Fruit fly (Drosophila melanogaster): ENCODE results near the gene repo.

repo gene

DNA sequence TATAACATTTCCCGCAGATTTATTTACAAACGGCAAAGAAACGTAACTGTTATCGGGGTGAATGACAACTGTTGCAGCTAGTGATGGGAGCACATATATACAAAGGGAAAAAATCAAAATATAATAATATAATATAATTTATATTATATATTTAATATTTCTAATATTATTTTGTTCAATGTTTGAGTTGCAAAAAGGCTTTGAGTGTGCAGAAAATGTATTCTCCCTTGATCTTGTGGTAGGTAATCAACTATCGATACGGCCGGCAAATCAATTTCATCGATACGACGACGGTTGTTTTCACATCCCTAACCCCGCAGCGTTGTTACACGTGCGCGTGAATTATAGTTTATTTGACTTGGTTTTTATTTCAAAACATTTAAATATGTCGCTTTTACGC is 12.6 kb upstream of the repo start, which contains the start of the genes mTerf5 and Non3 (continued):
- TF ChIP-seq dpn (GFP tag; optimal IDR thresholded peaks at IDR 0.05) (peak; percentile 2 to 73), yki (optimal IDR thresholded peaks at IDR 0.05) (no peak), MESR4 (GFP tag; optimal IDR thresholded peaks at IDR 0.05) (peak; percentile 36), sug (tag; optimal IDR thresholded peaks at IDR 0.05) (peak; percentile 62), CG15514 (GFP tag; optimal IDR thresholded peaks at IDR 0.05) (peak; percentile 62), CG8478 (optimal IDR thresholded peaks at IDR 0.05) (no peak), Opbp (GFP tag; IDR thresholded peaks at IDR 0.05; ENCODE audit: partially characterized antibody) (peak; percentile 82), CG12236 (GFP tag; optimal IDR thresholded peaks at IDR 0.05) (no peak), CG4328 (GFP tag; optimal IDR thresholded peaks at IDR 0.05) (peak; percentile 41), CG10431 (GFP tag; optimal IDR thresholded peaks at IDR 0.05) (no peak), CG2199 (GFP tag; IDR thresholded peaks at IDR 0.05) (no peak), ac (GFP tag; optimal IDR thresholded peaks at IDR 0.05) (no peak), D19B (GFP tag; optimal IDR thresholded peaks at IDR 0.05) (no peak), cato (GFP tag; optimal IDR thresholded peaks at IDR 0.05; ENCODE audit: borderline replicate concordance) (no peak), Hsf (GFP tag; optimal IDR thresholded peaks at IDR 0.05) (peak; percentile 17), CG4707 (GFP tag; optimal IDR thresholded peaks at IDR 0.05) (no peak), wdn (GFP tag; IDR thresholded peaks at IDR 0.05) (no peak), CG6813 (GFP tag; optimal IDR thresholded peaks at IDR 0.05) (no peak), CG9932 (GFP tag; IDR thresholded peaks at IDR 0.05) (peak; percentile 73), sisA (GFP tag; IDR thresholded peaks at IDR 0.05) (peak; percentile 29; the same call in 1 of the 2 replicates), Fer1 (GFP tag; optimal IDR thresholded peaks at IDR 0.05) (peak; percentile 64), BtbVII (GFP tag; optimal IDR thresholded peaks at IDR 0.05) (no peak), CG12769 (tag; optimal IDR thresholded peaks at IDR 0.05) (no peak), CG10543 (GFP tag; optimal IDR thresholded peaks at IDR 0.05) (peak; percentile 33), psq (GFP tag; optimal IDR thresholded peaks at IDR 0.05) (peak; percentile 41), CHES-1-like (GFP tag; optimal IDR thresholded peaks at IDR 0.05) (no peak), CG12744 (GFP tag; optimal IDR thresholded peaks at IDR 0.05) (no peak), zf30C (GFP tag; optimal IDR thresholded peaks at IDR 0.05) (peak; percentile 7), CG30020 (tag; optimal IDR thresholded peaks at IDR 0.05) (peak; percentile 57), CG18764 (GFP tag; optimal IDR thresholded peaks at IDR 0.05) (peak; percentile 47), pita (GFP tag; optimal IDR thresholded peaks at IDR 0.05) (no peak), Rfx (GFP tag; IDR thresholded peaks at IDR 0.05) (peak; percentile 59), stwl (tag; optimal IDR thresholded peaks at IDR 0.05) (peak; percentile 67), E2f2 (GFP tag; IDR thresholded peaks at IDR 0.05) (peak; percentile 56; the same call in 1 of the 2 replicates), Blimp-1 (GFP tag; optimal IDR thresholded peaks at IDR 0.05) (peak; percentile 54), twi (tag; optimal IDR thresholded peaks at IDR 0.05) (peak; percentile 40), CG17359 (tag; optimal IDR thresholded peaks at IDR 0.05) (peak; percentile 38), Ets65A (GFP tag) (peak; percentile 83), CG14441 (GFP tag; IDR thresholded peaks at IDR 0.05) (peak; percentile 50; the same call in 1 of the 2 replicates), CG12219 (GFP tag; optimal IDR thresholded peaks at IDR 0.05) (no peak), Adf1 (GFP tag; IDR thresholded peaks at IDR 0.05) (peak; percentile 17; the same call in 1 of the 2 replicates), mam (GFP tag; optimal IDR thresholded peaks at IDR 0.05) (peak; percentile 45), CG30431 (GFP tag; optimal IDR thresholded peaks at IDR 0.05) (peak; percentile 12), CG14667 (GFP tag; IDR thresholded peaks at IDR 0.05) (no peak), CG17328 (GFP tag; IDR thresholded peaks at IDR 0.05) (peak; percentile 51), CG17829 (tag; optimal IDR thresholded peaks at IDR 0.05) (peak; percentile 76), CG14710 (tag; optimal IDR thresholded peaks at IDR 0.05) (peak; percentile 78), CG7372 (GFP tag; IDR thresholded peaks at IDR 0.05) (no peak), CG18011 (GFP tag; optimal IDR thresholded peaks at IDR 0.05) (peak; percentile 6), ems (GFP tag; optimal IDR thresholded peaks at IDR 0.05) (no peak), wor (GFP tag; IDR thresholded peaks at IDR 0.05) (no peak), NC2β (GFP tag; optimal IDR thresholded peaks at IDR 0.05) (no peak)
